Worm (Caenorhabditis elegans): ENCODE measurements around the gene W08F4.3.
"Not testable (repeated sequence)": the region's sequence is repeated elsewhere in the genome, so short reads cannot be mapped to it uniquely, and the experiment has no call there.

W08F4.3 gene

DNA sequence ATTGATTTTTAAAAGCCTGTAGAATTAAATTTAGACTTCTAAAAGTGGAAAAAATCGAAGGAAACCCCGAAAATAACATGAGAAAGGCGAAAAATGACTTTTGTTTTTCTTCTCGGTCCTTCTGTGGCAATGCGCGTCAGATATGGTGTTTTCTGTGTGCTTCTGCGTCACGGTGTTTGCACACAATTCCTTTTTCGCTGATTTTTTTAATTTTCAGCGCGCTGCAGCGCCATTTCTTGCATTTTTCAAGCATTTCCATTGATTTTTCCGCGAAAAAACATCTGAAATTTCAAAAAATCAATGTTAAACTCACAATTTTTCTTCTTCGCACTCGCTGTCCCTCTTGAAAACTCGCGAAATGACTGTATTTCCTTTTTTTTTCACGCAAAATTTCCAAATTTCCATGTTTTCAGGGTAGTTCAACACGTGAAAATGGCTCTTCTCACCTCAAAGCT, at the start of gene W08F4.3, which contains the start of gene cdc-37:
TSS of gene W08F4.3 (plus strand) at position 414 of the 455 bp plus-strand sequence.
TSS of gene cdc-37 (minus strand) at position 405 of the 455 bp plus-strand sequence.
- peak; percentile 8 for TF ChIP-seq dpl-1 (GFP tag; optimal IDR thresholded peaks at IDR 0.05)
- no peak for TF ChIP-seq T20F7.1 (GFP tag; optimal IDR thresholded peaks at IDR 0.05)
- no peak for TF ChIP-seq ztf-7 (tag; optimal IDR thresholded peaks at IDR 0.05)
- TF ChIP-seq mes-2 (tag; optimal IDR thresholded peaks at IDR 0.05; ENCODE audit: poor library complexity, severe bottlenecking) = peak; percentile 51
- TF ChIP-seq Y48G9A.11 (GFP tag; IDR thresholded peaks at IDR 0.05) = peak; percentile 43; the same call in 1 of the 2 replicates
- no peak for TF ChIP-seq madf-9 (GFP tag; conservative IDR thresholded peaks at IDR 0.05)
- TF ChIP-seq lin-38 (GFP tag; IDR thresholded peaks at IDR 0.05) = peak; percentile 60

DNA sequence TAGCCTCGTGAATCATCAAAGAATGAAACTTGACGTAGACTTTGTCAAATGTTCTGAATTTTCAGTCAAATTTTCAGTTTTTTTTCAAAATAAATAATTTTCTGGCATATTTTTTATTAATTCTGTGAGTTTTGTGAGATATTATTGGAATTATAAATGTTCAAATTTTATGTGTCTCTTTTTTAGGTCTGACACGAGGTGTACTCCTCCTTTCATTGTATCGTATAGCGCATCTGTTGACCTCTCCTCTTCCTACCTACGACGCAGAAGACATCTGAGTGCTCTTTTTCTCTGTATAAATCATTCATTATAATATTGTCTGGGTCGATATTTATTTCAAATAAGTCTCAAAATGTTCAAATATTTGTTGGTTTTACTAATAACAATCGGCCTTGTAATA, 45.2 kb upstream of the W08F4.3 start, which contains the start of gene T27A1.3:
TSS of gene T27A1.3 (plus strand) at position 301 of the 400 bp plus-strand sequence.
- not testable (repeated sequence) for TF ChIP-seq vab-7 (GFP tag; IDR thresholded peaks at IDR 0.05); saeg-2 (GFP tag; IDR thresholded peaks at IDR 0.05); daf-16 (GFP tag; optimal IDR thresholded peaks at IDR 0.05); daf-16 (tag; optimal IDR thresholded peaks at IDR 0.05)

DNA sequence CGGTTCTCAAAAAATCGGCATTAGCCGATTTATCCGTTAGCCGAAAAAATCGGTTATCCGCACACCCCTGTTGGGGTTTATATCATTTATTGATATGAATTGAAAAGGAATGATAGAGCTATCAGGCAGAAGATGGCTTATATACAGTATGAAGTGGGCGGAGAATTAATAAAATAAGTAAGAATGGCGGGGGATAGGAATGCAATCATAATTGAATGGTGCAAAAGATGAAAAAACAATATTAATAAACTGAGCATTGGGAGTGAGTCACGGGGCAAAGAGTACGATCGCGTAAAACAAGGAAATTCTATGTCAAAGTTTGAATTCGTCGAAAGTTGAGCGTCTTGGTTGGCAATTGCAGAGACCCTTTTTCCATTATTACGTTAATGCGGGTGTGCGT, 43.6 kb upstream of the W08F4.3 start, which contains the start of gene T27A1.2:
TSS of gene T27A1.2 (minus strand) at position 101 of the 400 bp plus-strand sequence.
- TF ChIP-seq dve-1 (tag; optimal IDR thresholded peaks at IDR 0.05; ENCODE audit: insufficient read depth) = no peak
- no peak for TF ChIP-seq jun-1 (tag; optimal IDR thresholded peaks at IDR 0.05)
- no peak for TF ChIP-seq saeg-2 (GFP tag; IDR thresholded peaks at IDR 0.05)
- TF ChIP-seq spr-1 (tag; optimal IDR thresholded peaks at IDR 0.05) = no peak
- TF ChIP-seq R02D3.7 (tag; optimal IDR thresholded peaks at IDR 0.05) = no peak
- TF ChIP-seq F26F4.8 (GFP tag; conservative IDR thresholded peaks at IDR 0.05) = no peak
- no peak for TF ChIP-seq gei-8 (GFP tag; optimal IDR thresholded peaks at IDR 0.05)
- TF ChIP-seq hif-1 (tag; optimal IDR thresholded peaks at IDR 0.05) = no peak
- TF ChIP-seq ama-1 (optimal IDR thresholded peaks at IDR 0.05) = no peak
- TF ChIP-seq nhr-77 (tag; optimal IDR thresholded peaks at IDR 0.05) = no peak
- TF ChIP-seq fos-1 (tag; optimal IDR thresholded peaks at IDR 0.05) = no peak

DNA sequence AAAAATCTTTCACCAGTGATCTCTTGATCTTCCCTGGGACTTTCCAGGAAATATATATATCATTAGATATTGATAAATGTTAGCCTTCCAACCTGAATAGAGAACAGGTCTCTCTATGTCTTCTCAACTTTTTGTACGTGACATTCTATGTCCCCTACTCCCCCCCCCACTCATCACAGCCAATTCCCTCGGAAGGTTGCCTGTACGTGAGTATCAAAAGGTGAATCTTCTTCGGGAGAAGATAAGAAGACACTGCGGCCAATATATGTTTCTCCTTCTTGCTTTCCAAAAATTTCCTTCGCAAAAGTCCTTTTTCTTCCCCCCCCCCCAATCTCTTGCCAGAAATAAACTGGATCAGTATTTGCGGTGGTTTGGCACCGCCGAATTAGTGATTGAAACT, 38.0 kb upstream of the W08F4.3 start:
- TF ChIP-seq hlh-11 (tag; optimal IDR thresholded peaks at IDR 0.05) (peak; percentile 2), mxl-3 (GFP tag; optimal IDR thresholded peaks at IDR 0.05) (peak; percentile 47), lin-15B (tag; optimal IDR thresholded peaks at IDR 0.05) (no peak), unc-62 (GFP tag; optimal IDR thresholded peaks at IDR 0.05 in 1 of 2) (no peak), unc-62 (tag; optimal IDR thresholded peaks at IDR 0.05) (no peak), nhr-28 (tag; optimal IDR thresholded peaks at IDR 0.05) (peak; percentile 48), lim-7 (GFP tag; IDR thresholded peaks at IDR 0.05) (no peak), Y48G9A.11 (GFP tag; IDR thresholded peaks at IDR 0.05) (no peak), mdl-1 (tag; optimal IDR thresholded peaks at IDR 0.05) (no peak), skn-1 (tag; optimal IDR thresholded peaks at IDR 0.05) (no peak), mxl-2 (GFP tag; conservative IDR thresholded peaks at IDR 0.05) (no peak), ceh-28 (tag; optimal IDR thresholded peaks at IDR 0.05) (no peak), aha-1 (tag) (peak; percentile 58), nhr-11 (tag; optimal IDR thresholded peaks at IDR 0.05) (no peak), ctbp-1 (GFP tag; IDR thresholded peaks at IDR 0.05) (no peak), lin-29 (GFP tag; IDR thresholded peaks at IDR 0.05) (no peak), php-3 (GFP tag; IDR thresholded peaks at IDR 0.05) (no peak), snpc-4 (tag; optimal IDR thresholded peaks at IDR 0.05) (no peak)
